Fruit fly (Drosophila melanogaster): ENCODE data around the gene CG31528.

dm6 chr3R:4445083-4445482, 28.8 kb downstream of the CG31528 start:
- TF ChIP-seq psq (optimal IDR thresholded peaks at IDR 0.05) = no peak
- TF ChIP-seq Sin3A (optimal IDR thresholded peaks at IDR 0.05) = no peak
- no peak for TF ChIP-seq Myc (optimal IDR thresholded peaks at IDR 0.05)
- TF ChIP-seq insv (optimal IDR thresholded peaks at IDR 0.05) = no peak
- no peak for TF ChIP-seq h (optimal IDR thresholded peaks at IDR 0.05)
- no peak for TF ChIP-seq ttk (optimal IDR thresholded peaks at IDR 0.05)

All from Kc167 (cell line).